Fruit fly (Drosophila melanogaster): ENCODE data around the gene Zip102B.

DNA sequence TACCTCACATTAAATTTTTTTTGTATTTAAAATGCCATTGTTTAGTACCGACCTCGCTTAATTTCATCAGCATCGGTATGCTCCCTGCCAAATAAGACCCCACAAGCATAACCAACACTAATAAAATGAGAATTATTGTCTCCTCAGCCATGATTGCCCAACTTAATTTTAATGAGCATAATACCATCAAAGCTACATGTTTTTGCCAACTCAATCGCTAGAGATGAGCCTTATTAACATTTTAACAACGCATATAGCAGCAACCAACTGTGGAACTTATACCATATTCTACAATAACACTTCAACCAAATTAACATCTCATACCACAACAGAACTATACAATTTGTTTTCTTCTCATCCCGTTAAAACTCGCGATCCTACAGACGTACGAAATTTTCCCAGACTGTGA is at the start of gene Zip102B:
- TF ChIP-seq Hr39 (GFP tag; optimal IDR thresholded peaks at IDR 0.05) = no peak
- no peak for TF ChIP-seq CG6854 (GFP tag; optimal IDR thresholded peaks at IDR 0.05)
- TF ChIP-seq CG8119 (GFP tag; IDR thresholded peaks at IDR 0.05) = no peak
- no peak for TF ChIP-seq CG6792 (GFP tag; optimal IDR thresholded peaks at IDR 0.05)
- no peak for TF ChIP-seq Ets21C (GFP tag; optimal IDR thresholded peaks at IDR 0.05)
- no peak for TF ChIP-seq Blimp-1 (GFP tag; optimal IDR thresholded peaks at IDR 0.05)
- no peak for TF ChIP-seq OdsH (GFP tag; optimal IDR thresholded peaks at IDR 0.05)
- no peak for TF ChIP-seq CG11902 (GFP tag; optimal IDR thresholded peaks at IDR 0.05)
- no peak for TF ChIP-seq dsx (GFP tag; optimal IDR thresholded peaks at IDR 0.05; ENCODE audit: poor library complexity, severe bottlenecking)
- TF ChIP-seq fd59A (GFP tag; optimal IDR thresholded peaks at IDR 0.05) = no peak
- no peak for TF ChIP-seq CG11762 (GFP tag; optimal IDR thresholded peaks at IDR 0.05; ENCODE audit: insufficient read depth)
- no peak for TF ChIP-seq Gug (GFP tag; IDR thresholded peaks at IDR 0.05)
- TF ChIP-seq CG15336 (GFP tag; IDR thresholded peaks at IDR 0.05) = no peak
